Worm (Caenorhabditis elegans) whole organism, L4 larva: ENCODE data around the gene ssr-2.

ENCODE experiments used
- ZK337.2 ChIP-seq: fragments of 200-800 bp; sonication (Bioruptor generic); IDR thresholded peaks from 2 replicates; pipeline ENCODE4 v1.3.6; 2022; ENCODE audit warnings: missing genetic modification reagents, missing genetic modification characterization, missing compliant biosample characterization
- ceh-20 ChIP-seq: fragments of 200-800 bp; sonication (Bioruptor generic); IDR thresholded peaks from 2 replicates; pipeline ENCODE4 v1.3.6; 2022; ENCODE audit warnings: missing genetic modification reagents, missing genetic modification characterization, missing compliant biosample characterization
- fos-1 ChIP-seq: fragments of 150-350 bp; optimal IDR thresholded peaks from 2 replicates; lab custom pipeline; 2014; ENCODE audit warnings: missing biosample characterization, missing genetic modification characterization
- lin-1 ChIP-seq: fragments of 200-800 bp; sonication (Bioruptor generic); IDR thresholded peaks from 2 replicates; pipeline ENCODE4 v1.3.6; 2022; ENCODE audit warnings: missing genetic modification reagents, missing genetic modification characterization, missing compliant biosample characterization
- lir-3 ChIP-seq: sonication (generic microtip); optimal IDR thresholded peaks from 2 replicates; lab custom pipeline; 2016; ENCODE audit warnings: mild to moderate bottlenecking, missing genetic modification characterization, missing compliant biosample characterization
- mdt-29 ChIP-seq: fragments of 200-800 bp; sonication (Bioruptor generic); IDR thresholded peaks from 2 replicates; pipeline ENCODE4 v1.3.6; 2022; ENCODE audit warnings: missing genetic modification reagents, missing genetic modification characterization, missing compliant biosample characterization
- nhr-10 ChIP-seq: fragments of 150-350 bp; optimal IDR thresholded peaks from 2 replicates; lab custom pipeline; 2014; ENCODE audit warnings: missing biosample characterization, missing genetic modification characterization
- pha-4 ChIP-seq, 2 experiments: fragments of 150-350 bp in 1 of 2; fragments of 200-800 bp in 1 of 2; sonication (Bioruptor generic) in 1 of 2; IDR thresholded peaks in 1 of 2; optimal IDR thresholded peaks in 1 of 2; 2 replicates each; pipeline versions ENCODE4 v1.3.6 to Lab custom; 2014 to 2022; ENCODE audit warnings: missing genetic modification characterization in 2 of 2, missing genetic modification reagents in 2 of 2, missing biosample characterization in 1 of 2, missing compliant biosample characterization in 1 of 2
- pqm-1 ChIP-seq: sonication (generic microtip); optimal IDR thresholded peaks from 2 replicates; lab custom pipeline; 2017; ENCODE audit warnings: missing biosample characterization, missing genetic modification characterization

DNA sequence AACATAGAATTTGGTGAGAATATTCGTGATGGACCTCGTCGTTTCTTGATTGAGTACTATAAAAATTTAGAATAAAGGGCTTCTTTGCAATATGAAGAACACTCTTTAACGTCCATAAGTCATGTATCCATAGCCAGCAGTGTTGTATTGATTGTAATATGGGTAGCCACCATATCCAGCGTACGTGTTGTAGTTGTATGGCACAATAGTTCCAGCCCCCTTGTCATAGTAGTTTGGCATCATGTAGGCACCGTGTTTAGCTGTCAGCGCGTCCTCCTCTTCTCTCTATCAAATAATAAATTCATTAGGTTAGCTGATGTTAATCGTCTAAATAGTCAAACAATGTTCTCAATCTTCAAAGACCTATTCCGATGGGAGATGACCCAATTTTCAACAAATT, 45.7 kb upstream of the ssr-2 start:
- no peak for TF ChIP-seq ZK337.2
- no peak for TF ChIP-seq fos-1 (tag; lab: Kevin White, UChicago)
- TF ChIP-seq pqm-1, result no peak
- TF ChIP-seq ceh-20 (GFP tag; lab: Robert Waterston, UW), result no peak
- TF ChIP-seq lin-1 (GFP tag; lab: Robert Waterston, UW), result no peak
- no peak for TF ChIP-seq nhr-10 (tag; lab: Kevin White, UChicago)
- TF ChIP-seq pha-4 (GFP tag; IDR thresholded peaks at IDR 0.05; lab: Robert Waterston, UW), result no peak
- TF ChIP-seq pha-4 (tag; optimal IDR thresholded peaks at IDR 0.05; lab: Kevin White, UChicago), result no peak
- TF ChIP-seq mdt-29 (GFP tag; lab: Robert Waterston, UW), result no peak
- TF ChIP-seq lir-3 (tag; lab: Kevin White, UChicago), result no peak
